Worm (Caenorhabditis elegans) whole organism, L4/young adult: ENCODE measurements around the gene klo-2.

ENCODE experiments used
- W03F9.2 ChIP-seq: fragments of 150-350 bp; optimal IDR thresholded peaks from 2 replicates; lab custom pipeline; 2014; ENCODE audit warnings: missing biosample characterization, missing genetic modification characterization
- dao-5 ChIP-seq: sonication (generic microtip); optimal IDR thresholded peaks from 2 replicates; lab custom pipeline; 2016; ENCODE audit warnings: missing genotype, missing genetic modification characterization, moderate library complexity, missing compliant biosample characterization
- him-1 ChIP-seq: sonication (generic microtip); optimal IDR thresholded peaks from 2 replicates; lab custom pipeline; 2016; ENCODE audit warnings: missing genotype, missing genetic modification reagents, missing genetic modification characterization, missing compliant biosample characterization

- no peak for TF ChIP-seq dao-5 (tag; lab: Kevin White, UChicago)
- TF ChIP-seq him-1 (tag; lab: Kevin White, UChicago), result no peak
- TF ChIP-seq W03F9.2 (tag; lab: Kevin White, UChicago), result no peak
Measured at ce11 chrIII:2474781-2475180, 28.8 kb downstream of the klo-2 start.
